Worm (Caenorhabditis elegans) whole organism, L2 larva: ENCODE results near the gene F59A6.10.
A peak's percentile ranks its signal among the peaks of the same experiment; 100 is the strongest.

Experiments used
- C34F6.9 ChIP-seq: fragments of 150-350 bp; optimal IDR thresholded peaks from 2 replicates; lab custom pipeline; 2014; ENCODE audit warnings: missing biosample characterization, missing genetic modification characterization
- F13H6.1 ChIP-seq: sonication (generic microtip); optimal IDR thresholded peaks from 2 replicates; lab custom pipeline; 2016; ENCODE audit warnings: missing genetic modification characterization, missing compliant biosample characterization
- R02D3.7 ChIP-seq: fragments of 150-350 bp; optimal IDR thresholded peaks from 2 replicates; lab custom pipeline; 2014; ENCODE audit warnings: missing biosample characterization, missing genetic modification characterization
- Y55F3AM.14 ChIP-seq: fragments of 200-800 bp; sonication (Bioruptor generic); optimal IDR thresholded peaks from 2 replicates; lab custom pipeline; 2018; ENCODE audit warnings: mild to moderate bottlenecking, missing genetic modification characterization, missing compliant biosample characterization
- ZK546.5 ChIP-seq: sonication (generic microtip); optimal IDR thresholded peaks from 2 replicates; lab custom pipeline; 2017; ENCODE audit warnings: missing biosample characterization, missing genetic modification characterization
- alr-1 ChIP-seq: fragments of 150-350 bp; optimal IDR thresholded peaks from 2 replicates; lab custom pipeline; 2014; ENCODE audit warnings: missing biosample characterization, missing genetic modification characterization
- aly-2 ChIP-seq: fragments of 150-350 bp; optimal IDR thresholded peaks from 2 replicates; lab custom pipeline; 2014; ENCODE audit warnings: missing biosample characterization, missing genetic modification characterization
- ama-1 ChIP-seq: fragments of 150-350 bp; optimal IDR thresholded peaks from 2 replicates; lab custom pipeline; 2018; ENCODE audit warnings: inconsistent platforms
- blmp-1 ChIP-seq: sonication (generic microtip); optimal IDR thresholded peaks from 2 replicates; lab custom pipeline; 2017; ENCODE audit warnings: missing genetic modification characterization, mild to moderate bottlenecking, missing compliant biosample characterization, antibody characterized with exemption, moderate library complexity; ENCODE audit not compliant: insufficient read depth
- ceh-16 ChIP-seq: fragments of 150-350 bp; optimal IDR thresholded peaks from 2 replicates; lab custom pipeline; 2014; ENCODE audit warnings: missing biosample characterization, missing genetic modification characterization
- ceh-82 ChIP-seq: fragments of 150-350 bp; optimal IDR thresholded peaks from 2 replicates; lab custom pipeline; 2014; ENCODE audit warnings: missing biosample characterization, missing genetic modification characterization
- crh-2 ChIP-seq: sonication (generic microtip); optimal IDR thresholded peaks from 2 replicates; lab custom pipeline; 2017; ENCODE audit warnings: missing biosample characterization, missing genetic modification characterization
- dmd-4 ChIP-seq: sonication (generic microtip); optimal IDR thresholded peaks from 2 replicates; lab custom pipeline; 2017; ENCODE audit warnings: missing biosample characterization, missing genetic modification characterization
- egl-27 ChIP-seq: sonication (generic microtip); optimal IDR thresholded peaks from 3 replicates; lab custom pipeline; 2017; ENCODE audit warnings: missing biosample characterization, missing genetic modification reagents, missing genetic modification characterization
- elt-1 ChIP-seq: fragments of 150-350 bp; optimal IDR thresholded peaks from 2 replicates; lab custom pipeline; 2014; ENCODE audit warnings: missing biosample characterization, missing genetic modification characterization
- elt-3 ChIP-seq: sonication (generic microtip); optimal IDR thresholded peaks from 2 replicates; lab custom pipeline; 2017; ENCODE audit warnings: missing biosample characterization, missing genetic modification characterization
- fos-1 ChIP-seq: fragments of 150-350 bp; optimal IDR thresholded peaks from 2 replicates; lab custom pipeline; 2014; ENCODE audit warnings: missing biosample characterization, missing genetic modification characterization
- gmeb-1 ChIP-seq: fragments of 150-350 bp; optimal IDR thresholded peaks from 2 replicates; lab custom pipeline; 2014; ENCODE audit warnings: missing biosample characterization, missing genetic modification characterization
- lin-11 ChIP-seq: fragments of 150-350 bp; sonication (generic microtip); optimal IDR thresholded peaks from 2 replicates; lab custom pipeline; 2014; ENCODE audit warnings: missing biosample characterization, missing genetic modification characterization, inconsistent platforms, mixed read lengths
- lin-13 ChIP-seq: fragments of 150-350 bp; optimal IDR thresholded peaks from 2 replicates; lab custom pipeline; 2014; ENCODE audit warnings: missing biosample characterization, missing genetic modification reagents, missing genetic modification characterization
- lin-39 ChIP-seq: fragments of 150-350 bp; optimal IDR thresholded peaks from 2 replicates; lab custom pipeline; 2014; ENCODE audit warnings: missing biosample characterization, missing genetic modification reagents, missing genetic modification characterization
- lsy-2 ChIP-seq, 2 experiments: fragments of 150-350 bp in 1 of 2; sonication (generic microtip) in 1 of 2; optimal IDR thresholded peaks; 2 replicates each; lab custom pipeline; 2014 to 2017; ENCODE audit warnings: missing biosample characterization in 2 of 2, missing genetic modification characterization in 2 of 2
- mab-5 ChIP-seq: fragments of 150-350 bp; optimal IDR thresholded peaks from 2 replicates; lab custom pipeline; 2014; ENCODE audit warnings: missing biosample characterization, missing genetic modification characterization
- mbf-1 ChIP-seq: sonication (generic microtip); optimal IDR thresholded peaks from 2 replicates; lab custom pipeline; 2017; ENCODE audit warnings: missing biosample characterization, missing genetic modification characterization
- mdl-1 ChIP-seq, 2 experiments: fragments of 150-350 bp in 1 of 2; sonication (generic microtip) in 1 of 2; optimal IDR thresholded peaks; 2 replicates each; lab custom pipeline; 2017; ENCODE audit warnings: missing biosample characterization in 2 of 2, missing genetic modification characterization in 2 of 2
- nhr-10 ChIP-seq: sonication (generic microtip); optimal IDR thresholded peaks from 2 replicates; lab custom pipeline; 2017; ENCODE audit warnings: missing biosample characterization, missing genetic modification characterization
- nhr-11 ChIP-seq: fragments of 150-350 bp; optimal IDR thresholded peaks from 2 replicates; lab custom pipeline; 2014; ENCODE audit warnings: missing biosample characterization, missing genetic modification characterization
- nhr-12 ChIP-seq: fragments of 150-350 bp; optimal IDR thresholded peaks from 2 replicates; lab custom pipeline; 2014; ENCODE audit warnings: missing biosample characterization, missing genetic modification characterization
- nhr-129 ChIP-seq: fragments of 150-350 bp; optimal IDR thresholded peaks from 2 replicates; lab custom pipeline; 2014; ENCODE audit warnings: missing biosample characterization, missing genetic modification characterization
- nhr-21 ChIP-seq: fragments of 150-350 bp; optimal IDR thresholded peaks from 2 replicates; lab custom pipeline; 2014; ENCODE audit warnings: missing biosample characterization, missing genetic modification characterization
- nhr-23 ChIP-seq: fragments of 150-350 bp; optimal IDR thresholded peaks from 2 replicates; lab custom pipeline; 2014; ENCODE audit warnings: missing biosample characterization, missing genetic modification reagents, missing genetic modification characterization
- nhr-237 ChIP-seq: fragments of 150-350 bp; optimal IDR thresholded peaks from 2 replicates; lab custom pipeline; 2014; ENCODE audit warnings: missing biosample characterization, missing genetic modification characterization
- nhr-25 ChIP-seq: fragments of 150-350 bp; sonication (generic microtip); optimal IDR thresholded peaks from 3 replicates; lab custom pipeline; 2014; ENCODE audit warnings: missing biosample characterization, missing genetic modification characterization
- nhr-6 ChIP-seq: fragments of 150-350 bp; optimal IDR thresholded peaks from 2 replicates; lab custom pipeline; 2014; ENCODE audit warnings: missing biosample characterization, missing genetic modification characterization
- nhr-77 ChIP-seq: fragments of 150-350 bp; optimal IDR thresholded peaks from 2 replicates; lab custom pipeline; 2014; ENCODE audit warnings: missing biosample characterization, missing genetic modification characterization
- peb-1 ChIP-seq: fragments of 150-350 bp; optimal IDR thresholded peaks from 2 replicates; lab custom pipeline; 2014; ENCODE audit warnings: missing biosample characterization, missing genetic modification characterization
- sem-4 ChIP-seq: fragments of 150-350 bp; optimal IDR thresholded peaks from 2 replicates; lab custom pipeline; 2014; ENCODE audit warnings: missing biosample characterization, missing genetic modification reagents, missing genetic modification characterization
- skn-1 ChIP-seq: sonication (generic microtip); optimal IDR thresholded peaks from 2 replicates; lab custom pipeline; 2017; ENCODE audit warnings: missing biosample characterization, missing genetic modification characterization
- sma-3 ChIP-seq: sonication (generic microtip); optimal IDR thresholded peaks from 2 replicates; lab custom pipeline; 2016; ENCODE audit warnings: missing genetic modification reagents, missing genetic modification characterization, missing compliant biosample characterization
- sma-9 ChIP-seq, 2 experiments: fragments of 150-350 bp in 1 of 2; sonication (generic microtip) in 1 of 2; optimal IDR thresholded peaks; 2 replicates each; lab custom pipeline; 2014 to 2016; ENCODE audit warnings: missing genetic modification characterization in 2 of 2, mild to moderate bottlenecking in 1 of 2, missing biosample characterization in 1 of 2, missing compliant biosample characterization in 1 of 2, missing genetic modification reagents in 1 of 2, moderate library complexity in 1 of 2
- snpc-4 ChIP-seq: fragments of 150-350 bp; optimal IDR thresholded peaks from 2 replicates; lab custom pipeline; 2014; ENCODE audit warnings: missing biosample characterization, missing genetic modification characterization
- unc-39 ChIP-seq: fragments of 150-350 bp; optimal IDR thresholded peaks from 2 replicates; lab custom pipeline; 2014; ENCODE audit warnings: missing biosample characterization, missing genetic modification characterization
- unc-55 ChIP-seq: fragments of 150-350 bp; sonication (generic microtip); optimal IDR thresholded peaks from 3 replicates; lab custom pipeline; 2014; ENCODE audit warnings: missing biosample characterization, missing genetic modification reagents, missing genetic modification characterization
- unc-62 ChIP-seq: fragments of 150-350 bp; optimal IDR thresholded peaks from 2 replicates; lab custom pipeline; 2014; ENCODE audit warnings: missing biosample characterization, missing genetic modification reagents, missing genetic modification characterization
- ztf-1 ChIP-seq: fragments of 200-800 bp; sonication (Bioruptor generic); conservative IDR thresholded peaks from 2 replicates; pipeline ENCODE4 v1.3.6; 2022; ENCODE audit warnings: missing genetic modification characterization, missing compliant biosample characterization
- ztf-11 ChIP-seq: sonication (generic microtip); optimal IDR thresholded peaks from 2 replicates; lab custom pipeline; 2017; ENCODE audit warnings: missing biosample characterization, missing genetic modification characterization
- ztf-4 ChIP-seq: fragments of 150-350 bp; optimal IDR thresholded peaks from 2 replicates; lab custom pipeline; 2014; ENCODE audit warnings: missing biosample characterization, missing genetic modification characterization

Gene F59A6.10

DNA sequence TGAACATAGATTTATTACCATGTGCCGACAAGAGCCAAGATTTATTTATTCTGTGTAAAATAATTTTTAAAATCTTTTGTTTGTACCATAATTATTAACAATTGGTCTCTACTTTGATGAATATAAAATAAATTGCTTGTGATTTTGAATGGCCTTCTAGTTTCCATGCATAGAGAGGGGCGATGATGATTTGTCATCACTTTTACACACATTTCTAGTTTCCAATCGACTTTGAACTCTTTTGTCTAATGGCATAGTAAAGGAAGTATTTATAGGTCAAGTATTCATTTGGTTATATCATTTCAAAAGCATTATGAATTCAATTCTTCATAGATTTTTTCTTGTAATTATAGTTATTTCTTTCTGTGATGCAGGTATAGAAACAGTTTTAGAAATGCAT is at the start of gene F59A6.10:
Gene F59A6.10 (plus strand): TSS at position 301 of the 400 bp plus-strand sequence.
- TF ChIP-seq aly-2: no peak
- no peak for TF ChIP-seq mdl-1 (tag; optimal IDR thresholded peaks at IDR 0.05; lab: Kevin White, UChicago)
- no peak for TF ChIP-seq crh-2

DNA sequence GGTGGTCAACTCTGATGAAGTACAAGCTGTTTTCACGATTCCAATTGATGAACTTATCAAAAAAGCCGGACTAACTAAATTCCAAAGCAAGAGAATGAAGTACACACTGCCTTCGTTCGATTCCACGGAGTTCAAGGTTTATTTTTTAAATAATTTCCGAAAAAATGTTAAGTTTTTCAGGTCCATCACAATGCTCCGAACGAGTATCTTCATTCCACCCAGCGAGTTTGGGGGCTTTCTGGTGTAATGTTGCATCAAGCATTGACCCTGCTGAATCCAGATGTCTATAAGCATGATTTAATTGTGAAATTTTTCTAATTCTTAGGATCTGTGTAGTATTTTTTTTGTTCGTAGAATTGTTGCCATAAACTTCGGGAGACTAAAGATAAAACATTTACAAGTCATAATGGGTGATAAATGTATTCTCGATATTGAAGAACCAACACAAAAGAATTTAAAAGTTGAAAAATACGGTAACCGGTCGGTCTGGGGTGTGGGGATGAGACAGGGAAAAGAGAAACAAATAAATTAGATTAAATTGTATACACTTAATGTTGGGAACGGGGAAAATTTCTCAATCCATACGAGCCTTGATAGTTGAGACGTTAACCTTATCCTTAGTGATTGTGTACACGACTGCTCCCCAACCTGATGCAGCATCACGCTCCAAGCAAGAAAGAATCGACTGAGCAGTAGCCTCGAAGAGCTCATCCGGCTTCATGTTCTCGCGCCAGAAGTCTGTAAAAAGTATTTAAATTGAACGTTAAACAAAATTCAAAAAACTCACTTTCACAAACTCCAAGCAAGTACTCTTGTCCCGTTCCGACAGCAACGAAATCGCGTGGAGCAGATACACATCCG is 49.4 kb upstream of the F59A6.10 start:
- TF ChIP-seq dmd-4 (tag; lab: Kevin White, UChicago): no peak
- no peak for TF ChIP-seq lsy-2 (tag; optimal IDR thresholded peaks at IDR 0.05; lab: Kevin White, UChicago)
- TF ChIP-seq ztf-11 (tag; lab: Kevin White, UChicago): no peak
- no peak for TF ChIP-seq R02D3.7 (tag; lab: Kevin White, UChicago)
- TF ChIP-seq elt-1: no peak
- no peak for TF ChIP-seq unc-39
- TF ChIP-seq nhr-10: no peak
- TF ChIP-seq peb-1 (tag; lab: Kevin White, UChicago): no peak
- TF ChIP-seq C34F6.9 (tag; lab: Kevin White, UChicago): no peak
- TF ChIP-seq lin-13 (GFP tag; lab: Kevin White, UChicago): no peak

DNA sequence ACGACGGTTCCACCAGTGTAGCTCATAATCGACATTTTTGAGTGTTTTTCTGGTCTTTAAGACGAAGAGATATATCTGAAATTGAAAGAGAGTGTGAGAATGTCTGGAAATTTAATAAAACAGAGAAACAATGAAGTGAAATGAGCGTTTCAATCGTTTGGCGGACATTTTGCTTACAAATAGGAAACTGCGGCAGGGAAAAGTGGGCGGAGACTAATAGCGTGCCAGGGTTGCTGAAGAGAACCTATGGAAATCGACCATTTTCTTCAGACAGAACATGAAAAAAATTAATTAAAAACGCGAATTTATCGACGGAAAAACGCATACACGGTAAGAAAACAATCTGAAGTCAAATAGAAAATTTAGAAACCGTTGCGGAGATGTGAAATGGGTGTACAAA is 48.4 kb upstream of the F59A6.10 start, which contains the start of gene pbs-3:
Gene pbs-3 (minus strand): TSS at position 75 of the 400 bp plus-strand sequence.
- no peak for TF ChIP-seq egl-27
- no peak for TF ChIP-seq nhr-6
- TF ChIP-seq sma-9 (GFP tag; optimal IDR thresholded peaks at IDR 0.05; lab: Kevin White, UChicago): peak; percentile 33
- TF ChIP-seq sma-9 (tag; optimal IDR thresholded peaks at IDR 0.05; lab: Kevin White, UChicago): no peak
- no peak for TF ChIP-seq mbf-1 (tag; lab: Kevin White, UChicago)
- no peak for TF ChIP-seq lin-39 (tag; lab: Kevin White, UChicago)
- no peak for TF ChIP-seq nhr-23 (tag; lab: Kevin White, UChicago)
- no peak for TF ChIP-seq nhr-10
- TF ChIP-seq nhr-12 (tag; lab: Kevin White, UChicago): no peak
- TF ChIP-seq elt-1: no peak
- peak; percentile 28 for TF ChIP-seq lin-11 (tag; lab: Kevin White, UChicago)
- no peak for TF ChIP-seq elt-3 (tag; lab: Kevin White, UChicago)
- no peak for TF ChIP-seq aly-2
- TF ChIP-seq crh-2: peak; percentile 73
- TF ChIP-seq ama-1 (lab: Kevin White, UChicago): peak; percentile 60
- TF ChIP-seq snpc-4 (tag; lab: Kevin White, UChicago): peak; percentile 33
- peak; percentile 84 for TF ChIP-seq nhr-129 (tag; lab: Kevin White, UChicago)
- TF ChIP-seq nhr-21 (tag; lab: Kevin White, UChicago): peak; percentile 41
- no peak for TF ChIP-seq ztf-11 (tag; lab: Kevin White, UChicago)
- TF ChIP-seq blmp-1 (tag; lab: Kevin White, UChicago): no peak
- peak; percentile 22 to 76 for TF ChIP-seq lsy-2 (tag; optimal IDR thresholded peaks at IDR 0.05; lab: Kevin White, UChicago)
- TF ChIP-seq lin-13 (GFP tag; lab: Kevin White, UChicago): peak; percentile 76
- TF ChIP-seq unc-62: no peak
- peak; percentile 77 for TF ChIP-seq C34F6.9 (tag; lab: Kevin White, UChicago)
- TF ChIP-seq nhr-77 (tag; lab: Kevin White, UChicago): no peak
- TF ChIP-seq ceh-16: no peak
- TF ChIP-seq unc-55 (GFP tag; lab: Kevin White, UChicago): peak; percentile 79
- no peak for TF ChIP-seq nhr-237
- TF ChIP-seq peb-1 (tag; lab: Kevin White, UChicago): no peak
- peak; percentile 37 for TF ChIP-seq fos-1 (tag; lab: Kevin White, UChicago)
- peak; percentile 13 for TF ChIP-seq F13H6.1 (tag; lab: Kevin White, UChicago)
- no peak for TF ChIP-seq sem-4 (tag; lab: Kevin White, UChicago)
- no peak for TF ChIP-seq ZK546.5
- no peak for TF ChIP-seq Y55F3AM.14 (GFP tag; lab: Kevin White, UChicago)
- TF ChIP-seq mdl-1 (tag; optimal IDR thresholded peaks at IDR 0.05; lab: Kevin White, UChicago): no peak
- TF ChIP-seq nhr-25 (tag; lab: Kevin White, UChicago): peak; percentile 46
- TF ChIP-seq dmd-4 (tag; lab: Kevin White, UChicago): no peak
- TF ChIP-seq nhr-11: no peak
- TF ChIP-seq R02D3.7 (tag; lab: Kevin White, UChicago): no peak
- no peak for TF ChIP-seq mab-5 (tag; lab: Kevin White, UChicago)
- no peak for TF ChIP-seq ztf-1
- TF ChIP-seq alr-1 (tag; lab: Kevin White, UChicago): no peak
- TF ChIP-seq ceh-82 (tag; lab: Kevin White, UChicago): no peak
- TF ChIP-seq ztf-4 (tag; lab: Kevin White, UChicago): no peak
- TF ChIP-seq unc-39: no peak
- TF ChIP-seq gmeb-1: peak; percentile 25
- TF ChIP-seq skn-1 (tag; lab: Kevin White, UChicago): peak; percentile 89
- TF ChIP-seq sma-3: peak; percentile 45
